Fruit fly (Drosophila melanogaster) whole organism, embryonic: ENCODE results near the gene Pde11.
A peak's percentile ranks its signal among the peaks of the same experiment; 100 is the strongest.

Source experiments
- Abd-B ChIP-seq: fragments of 200-800 bp; sonication (Bioruptor generic); optimal IDR thresholded peaks from 2 replicates; lab custom pipeline; 2018; ENCODE audit warnings: missing biosample characterization, mild to moderate bottlenecking, missing genetic modification characterization, moderate library complexity
- Asciz ChIP-seq: fragments of 200-800 bp; sonication (Bioruptor generic); optimal IDR thresholded peaks from 2 replicates; lab custom pipeline; 2017; ENCODE audit warnings: missing biosample characterization, mild to moderate bottlenecking, missing genetic modification characterization, missing genetic modification reagents
- CG10979 ChIP-seq: fragments of 200-800 bp; sonication (Bioruptor generic); optimal IDR thresholded peaks from 2 replicates; lab custom pipeline; 2018; ENCODE audit warnings: missing biosample characterization, mild to moderate bottlenecking, missing genetic modification characterization, moderate library complexity
- CG13894 ChIP-seq: fragments of 200-800 bp; sonication (Bioruptor generic); optimal IDR thresholded peaks from 3 replicates; lab custom pipeline; 2018; ENCODE audit warnings: missing biosample characterization, mild to moderate bottlenecking, missing genetic modification characterization, moderate library complexity
- CG14014 ChIP-seq: fragments of 200-800 bp; sonication (Bioruptor generic); IDR thresholded peaks from 2 replicates; pipeline ENCODE4 v1.3.6; 2022; ENCODE audit warnings: missing biosample characterization, missing genetic modification characterization
- CG1647 ChIP-seq: fragments of 200-800 bp; sonication (Bioruptor generic); optimal IDR thresholded peaks from 3 replicates; lab custom pipeline; 2016; ENCODE audit warnings: missing biosample characterization, missing genetic modification characterization
- CG18599 ChIP-seq: fragments of 200-800 bp; sonication (Bioruptor generic); optimal IDR thresholded peaks from 3 replicates; lab custom pipeline; 2017; ENCODE audit warnings: missing biosample characterization, missing genetic modification characterization, mild to moderate bottlenecking, moderate library complexity, missing genetic modification reagents
- CG18764 ChIP-seq: fragments of 200-800 bp; sonication (Bioruptor generic); optimal IDR thresholded peaks from 3 replicates; lab custom pipeline; 2016; ENCODE audit warnings: missing biosample characterization, missing genetic modification characterization
- CG2199 ChIP-seq: fragments of 200-800 bp; sonication (Bioruptor generic); IDR thresholded peaks from 3 replicates; pipeline ENCODE4 v1.3.6; 2022; ENCODE audit warnings: missing biosample characterization, missing genetic modification characterization
- CG30403 ChIP-seq: fragments of 200-800 bp; sonication (Bioruptor generic); optimal IDR thresholded peaks from 3 replicates; lab custom pipeline; 2016; ENCODE audit warnings: missing biosample characterization, missing genetic modification characterization
- CG33213 ChIP-seq: fragments of 200-800 bp; sonication (Bioruptor generic); optimal IDR thresholded peaks from 3 replicates; lab custom pipeline; 2016; ENCODE audit warnings: missing biosample characterization, missing genetic modification characterization
- CG3995 ChIP-seq: fragments of 200-800 bp; sonication (Bioruptor generic); optimal IDR thresholded peaks from 3 replicates; lab custom pipeline; 2016; ENCODE audit warnings: missing biosample characterization, missing genetic modification characterization
- CG4328 ChIP-seq: fragments of 200-800 bp; sonication (Bioruptor generic); optimal IDR thresholded peaks from 3 replicates; lab custom pipeline; 2017; ENCODE audit warnings: missing biosample characterization, missing genetic modification reagents, missing genetic modification characterization
- CG5180 ChIP-seq: fragments of 200-800 bp; sonication (Bioruptor generic); optimal IDR thresholded peaks from 3 replicates; lab custom pipeline; 2017; ENCODE audit warnings: missing biosample characterization, missing genetic modification characterization, mild to moderate bottlenecking, moderate library complexity, missing genetic modification reagents
- CG6175 ChIP-seq: fragments of 200-800 bp; sonication (Bioruptor generic); IDR thresholded peaks from 3 replicates; pipeline ENCODE4 v1.3.6; 2022; ENCODE audit warnings: missing biosample characterization, missing genetic modification characterization
- CG6272 ChIP-seq: fragments of 200-800 bp; sonication (Bioruptor generic); IDR thresholded peaks from 2 replicates; pipeline ENCODE4 v1.3.6; 2022; ENCODE audit warnings: missing biosample characterization, missing genetic modification characterization
- CG7271 ChIP-seq: fragments of 200-800 bp; sonication (Bioruptor generic); optimal IDR thresholded peaks from 2 replicates; lab custom pipeline; 2018; ENCODE audit warnings: missing biosample characterization, mild to moderate bottlenecking, missing genetic modification characterization, moderate library complexity
- CG9609 ChIP-seq: fragments of 200-800 bp; sonication (Bioruptor generic); optimal IDR thresholded peaks from 3 replicates; lab custom pipeline; 2016; ENCODE audit warnings: missing biosample characterization, missing genetic modification characterization
- Chrac-16 ChIP-seq: fragments of 200-800 bp; sonication (Bioruptor generic); optimal IDR thresholded peaks from 3 replicates; lab custom pipeline; 2016; ENCODE audit warnings: missing biosample characterization, missing genetic modification characterization
- D19B ChIP-seq: fragments of 200-800 bp; sonication (Bioruptor generic); optimal IDR thresholded peaks from 2 replicates; lab custom pipeline; 2017; ENCODE audit warnings: missing biosample characterization, mild to moderate bottlenecking, missing genetic modification characterization
- Dref ChIP-seq: fragments of 200-800 bp; sonication (Bioruptor generic); IDR thresholded peaks from 2 replicates; pipeline ENCODE4 v1.3.6; 2022; ENCODE audit warnings: missing biosample characterization, missing genetic modification characterization
- E2f1 ChIP-seq: fragments of 200-800 bp; sonication (Bioruptor generic); IDR thresholded peaks from 2 replicates; pipeline ENCODE4 v1.3.6; 2022; ENCODE audit warnings: missing biosample characterization, missing genetic modification characterization
- Fer1 ChIP-seq: fragments of 200-800 bp; sonication (Bioruptor generic); optimal IDR thresholded peaks from 2 replicates; lab custom pipeline; 2017; ENCODE audit warnings: missing biosample characterization, mild to moderate bottlenecking, missing genetic modification characterization
- H15 ChIP-seq: fragments of 200-800 bp; sonication (Bioruptor generic); IDR thresholded peaks from 3 replicates; pipeline ENCODE4 v1.3.6; 2022; ENCODE audit warnings: missing biosample characterization, missing genetic modification characterization
- HLHmδ ChIP-seq: fragments of 200-800 bp; sonication (Bioruptor generic); optimal IDR thresholded peaks from 2 replicates; lab custom pipeline; 2018; ENCODE audit warnings: missing biosample characterization, mild to moderate bottlenecking, missing genetic modification characterization, moderate library complexity
- HmgZ ChIP-seq: fragments of 200-800 bp; sonication (Bioruptor generic); optimal IDR thresholded peaks from 2 replicates; lab custom pipeline; 2018; ENCODE audit warnings: missing biosample characterization, mild to moderate bottlenecking, missing genetic modification characterization
- Hr78 ChIP-seq, 2 experiments: fragments of 200-800 bp in 1 of 2; fragments of >200 bp in 1 of 2; sonication (Bioruptor generic) in 1 of 2; optimal IDR thresholded peaks; 2 replicates each; lab custom pipeline; 2017 to 2019; ENCODE audit warnings: missing biosample characterization in 2 of 2, missing genetic modification characterization in 2 of 2, mild to moderate bottlenecking in 1 of 2, moderate library complexity in 1 of 2
- Hsf ChIP-seq: fragments of 200-800 bp; sonication (Bioruptor generic); optimal IDR thresholded peaks from 3 replicates; lab custom pipeline; 2016; ENCODE audit warnings: missing biosample characterization, missing genetic modification characterization
- Lpt ChIP-seq: fragments of >200 bp; optimal IDR thresholded peaks from 2 replicates; lab custom pipeline; 2018; ENCODE audit warnings: missing biosample characterization, missing genetic modification characterization
- Mrtf ChIP-seq: fragments of 200-800 bp; sonication (Bioruptor generic); IDR thresholded peaks from 3 replicates; pipeline ENCODE4 v1.3.6; 2022; ENCODE audit warnings: missing biosample characterization, missing genetic modification characterization
- Nf-YC ChIP-seq: fragments of 200-800 bp; optimal IDR thresholded peaks from 3 replicates; lab custom pipeline; 2019; ENCODE audit warnings: missing biosample characterization, mild to moderate bottlenecking, missing genetic modification characterization, moderate library complexity
- Side ChIP-seq: fragments of 200-800 bp; sonication (Bioruptor generic); optimal IDR thresholded peaks from 2 replicates; lab custom pipeline; 2016; ENCODE audit warnings: missing biosample characterization, missing genetic modification characterization
- ac ChIP-seq: fragments of 200-800 bp; sonication (Bioruptor generic); optimal IDR thresholded peaks from 3 replicates; lab custom pipeline; 2017; ENCODE audit warnings: missing biosample characterization, mild to moderate bottlenecking, missing genetic modification characterization
- ara ChIP-seq: fragments of 200-800 bp; sonication (Bioruptor generic); IDR thresholded peaks from 2 replicates; pipeline ENCODE4 v1.3.6; 2022; ENCODE audit warnings: missing biosample characterization, missing genetic modification characterization
- bbx ChIP-seq: fragments of 200-800 bp; sonication (Bioruptor generic); IDR thresholded peaks from 2 replicates; pipeline ENCODE4 v1.3.6; 2022; ENCODE audit warnings: missing biosample characterization, missing genetic modification characterization; ENCODE audit not compliant: partially characterized antibody
- cad ChIP-seq: fragments of >200 bp; optimal IDR thresholded peaks from 2 replicates; lab custom pipeline; 2017; ENCODE audit warnings: missing biosample characterization, missing genetic modification characterization
- cwo ChIP-seq: fragments of 200-800 bp; sonication (Bioruptor generic); optimal IDR thresholded peaks from 3 replicates; lab custom pipeline; 2017; ENCODE audit warnings: missing biosample characterization, missing genetic modification characterization, mild to moderate bottlenecking, moderate library complexity, missing genetic modification reagents
- gce ChIP-seq: fragments of 200-800 bp; sonication (Bioruptor generic); IDR thresholded peaks from 3 replicates; pipeline ENCODE4 v1.3.6; 2022; ENCODE audit warnings: missing biosample characterization, missing genetic modification characterization
- gcm ChIP-seq: fragments of 200-800 bp; sonication (Bioruptor generic); optimal IDR thresholded peaks from 2 replicates; lab custom pipeline; 2019; ENCODE audit warnings: missing biosample characterization, mild to moderate bottlenecking, missing genetic modification characterization, moderate library complexity
- gro ChIP-seq: fragments of 200-800 bp; sonication (Bioruptor generic); optimal IDR thresholded peaks from 2 replicates; lab custom pipeline; 2016; ENCODE audit warnings: missing biosample characterization, missing genetic modification characterization
- her ChIP-seq: fragments of 200-800 bp; sonication (Bioruptor generic); optimal IDR thresholded peaks from 2 replicates; lab custom pipeline; 2016; ENCODE audit warnings: missing biosample characterization, missing genetic modification characterization
- lov ChIP-seq, 2 experiments: fragments of 200-800 bp in 1 of 2; fragments of >200 bp in 1 of 2; sonication (Bioruptor generic) in 1 of 2; IDR thresholded peaks in 1 of 2; optimal IDR thresholded peaks in 1 of 2; 2 replicates in 1 of 2; 3 replicates in 1 of 2; pipeline versions ENCODE4 v1.3.6 to Lab custom; 2017 to 2022; ENCODE audit warnings: missing biosample characterization in 1 of 2, missing genetic modification characterization in 1 of 2
- phol ChIP-seq: fragments of 200-800 bp; sonication (Bioruptor generic); optimal IDR thresholded peaks from 3 replicates; lab custom pipeline; 2018; ENCODE audit warnings: missing biosample characterization, mild to moderate bottlenecking, missing genetic modification characterization, moderate library complexity
- run ChIP-seq: fragments of 200-800 bp; sonication (Bioruptor generic); optimal IDR thresholded peaks from 3 replicates; lab custom pipeline; 2018; ENCODE audit warnings: missing biosample characterization, mild to moderate bottlenecking, missing genetic modification characterization
- sc ChIP-seq, 3 experiments: fragments of >200 bp in 2 of 3; fragments of 200-800 bp in 1 of 3; sonication (Bioruptor generic) in 1 of 3; optimal IDR thresholded peaks; 2 replicates in 2 of 3; 3 replicates in 1 of 3; lab custom pipeline; 2017; ENCODE audit warnings: mild to moderate bottlenecking in 1 of 3, missing biosample characterization in 1 of 3, missing genetic modification characterization in 1 of 3, missing genetic modification reagents in 1 of 3
- sens-2 ChIP-seq: fragments of 200-800 bp; sonication (Bioruptor generic); IDR thresholded peaks from 2 replicates; pipeline ENCODE4 v1.3.6; 2022; ENCODE audit warnings: missing biosample characterization, missing genetic modification characterization
- stc ChIP-seq: fragments of 200-800 bp; sonication (Bioruptor generic); IDR thresholded peaks from 2 replicates; pipeline ENCODE4 v1.3.6; 2022; ENCODE audit warnings: missing biosample characterization, missing genetic modification characterization
- usp ChIP-seq: fragments of >200 bp; optimal IDR thresholded peaks from 2 replicates; lab custom pipeline; 2017; ENCODE audit warnings: missing biosample characterization, missing genetic modification characterization
- vfl ChIP-seq: fragments of 200-800 bp; sonication (Bioruptor generic); optimal IDR thresholded peaks from 2 replicates; lab custom pipeline; 2016; ENCODE audit warnings: missing biosample characterization, missing genetic modification characterization

Pde11 gene

DNA sequence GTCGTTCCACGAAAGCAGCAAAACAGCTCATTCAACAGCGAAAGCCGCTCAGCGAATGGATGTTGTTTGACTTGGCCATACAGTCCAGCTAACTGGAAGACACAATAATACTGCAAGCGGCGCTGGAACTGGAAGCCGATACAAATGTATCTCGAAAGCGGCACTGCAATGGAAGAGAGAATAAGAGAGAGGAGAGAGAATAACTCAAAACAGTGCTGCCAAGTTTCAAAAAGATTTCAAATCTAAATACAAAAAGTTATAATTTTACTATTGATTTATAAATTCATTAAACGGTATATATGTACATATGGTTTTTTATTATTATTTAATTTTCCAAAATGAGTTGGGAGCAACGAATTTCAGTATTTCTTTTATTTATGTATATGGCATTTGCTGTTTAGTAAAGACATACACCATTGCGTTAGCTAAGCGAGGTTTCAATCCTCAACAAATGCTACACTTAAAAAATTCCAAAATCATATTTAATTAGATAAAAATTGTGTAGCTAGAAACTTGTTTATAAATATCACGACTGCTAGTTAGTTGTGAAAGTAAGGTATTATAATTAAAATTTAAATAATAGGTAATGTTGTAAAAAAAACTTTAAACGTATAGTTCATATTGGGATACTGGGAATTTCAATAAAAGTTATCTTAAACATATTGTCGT is 105.6 kb downstream of the Pde11 start, which contains the start of gene CG10283 (continued):
- TF ChIP-seq cad (GFP tag; lab: Kevin White, UChicago): no peak
- TF ChIP-seq CG6175 (GFP tag; lab: Robert Waterston, UW): no peak
- peak; percentile 56 for TF ChIP-seq CG30403
- peak; percentile 69 for TF ChIP-seq Abd-B (GFP tag; lab: Kevin White, UChicago)
- TF ChIP-seq HmgZ (tag; lab: Kevin White, UChicago): peak; percentile 7
- no peak for TF ChIP-seq Hsf (GFP tag; lab: Kevin White, UChicago)
- TF ChIP-seq Chrac-16 (GFP tag; lab: Kevin White, UChicago): peak; percentile 29
- TF ChIP-seq Side (GFP tag; lab: Kevin White, UChicago): no peak
- peak; percentile 23; the same call in 1 of the 2 replicates for TF ChIP-seq stc (GFP tag; lab: Robert Waterston, UW)
- TF ChIP-seq gcm (GFP tag; lab: Kevin White, UChicago): peak; percentile 14
- TF ChIP-seq ara (GFP tag; lab: Robert Waterston, UW): no peak
- no peak for TF ChIP-seq CG18599 (GFP tag; lab: Kevin White, UChicago)
- no peak for TF ChIP-seq CG4328 (GFP tag; lab: Kevin White, UChicago)
- TF ChIP-seq vfl (GFP tag; lab: Kevin White, UChicago): peak; percentile 20
- TF ChIP-seq ac: no peak
- TF ChIP-seq CG5180: peak; percentile 44
- TF ChIP-seq CG18764: no peak
- TF ChIP-seq sc (optimal IDR thresholded peaks at IDR 0.05; lab: Kevin White, UChicago): no peak
- no peak for TF ChIP-seq sc (GFP tag; optimal IDR thresholded peaks at IDR 0.05; lab: Kevin White, UChicago)
- TF ChIP-seq CG1647 (GFP tag; lab: Kevin White, UChicago): no peak
- TF ChIP-seq Hr78 (GFP tag; optimal IDR thresholded peaks at IDR 0.05; lab: Kevin White, UChicago): no peak
- TF ChIP-seq CG10979 (tag; lab: Kevin White, UChicago): peak; percentile 36
- no peak for TF ChIP-seq Dref (GFP tag; lab: Robert Waterston, UW)
- no peak for TF ChIP-seq E2f1 (GFP tag; lab: Robert Waterston, UW)
- no peak for TF ChIP-seq cwo (GFP tag; lab: Kevin White, UChicago)
- TF ChIP-seq CG2199: peak; percentile 96
- peak; percentile 60 for TF ChIP-seq phol
- no peak for TF ChIP-seq gce (GFP tag; lab: Robert Waterston, UW)
- TF ChIP-seq her (GFP tag; lab: Kevin White, UChicago): no peak
- TF ChIP-seq Lpt (GFP tag; lab: Kevin White, UChicago): no peak
- no peak for TF ChIP-seq CG9609 (GFP tag; lab: Kevin White, UChicago)
- TF ChIP-seq sens-2 (GFP tag; lab: Robert Waterston, UW): no peak
- TF ChIP-seq D19B (GFP tag; lab: Kevin White, UChicago): no peak
- peak; percentile 58 for TF ChIP-seq bbx (GFP tag; lab: Robert Waterston, UW)
- TF ChIP-seq Fer1 (GFP tag; lab: Kevin White, UChicago): no peak
- peak; percentile 43; the same call in 1 of the 2 replicates for TF ChIP-seq CG14014 (GFP tag; lab: Robert Waterston, UW)
- no peak for TF ChIP-seq CG3995
- TF ChIP-seq Mrtf (GFP tag; lab: Robert Waterston, UW): no peak
- no peak for TF ChIP-seq CG33213
- TF ChIP-seq Asciz: no peak
- no peak for TF ChIP-seq CG13894 (tag; lab: Kevin White, UChicago)
- no peak for TF ChIP-seq Nf-YC (tag; lab: Kevin White, UChicago)
- TF ChIP-seq usp: no peak
- TF ChIP-seq run (tag; lab: Kevin White, UChicago): no peak
- TF ChIP-seq H15: no peak
- peak; percentile 92 for TF ChIP-seq HLHmδ
- TF ChIP-seq gro (GFP tag; lab: Kevin White, UChicago): no peak
- TF ChIP-seq CG6272 (GFP tag; lab: Robert Waterston, UW): no peak
- no peak for TF ChIP-seq lov (optimal IDR thresholded peaks at IDR 0.05; lab: Kevin White, UChicago)
- TF ChIP-seq lov (GFP tag; IDR thresholded peaks at IDR 0.05; lab: Robert Waterston, UW): no peak
- peak; percentile 40 for TF ChIP-seq CG7271 (tag; lab: Kevin White, UChicago)
